Worm (Caenorhabditis elegans): ENCODE data around the gene dnj-13.
"Not testable (repeated sequence)": the region's sequence is repeated elsewhere in the genome, so short reads cannot be mapped to it uniquely, and the experiment has no call there.

The dnj-13 gene

ce11 chrII:11547254-11547687 lies 1.8 kb downstream of the dnj-13 start, which contains the start of gene F54D5.7 (continued):
- peak; percentile 82 for TF ChIP-seq blmp-1 (tag; optimal IDR thresholded peaks at IDR 0.05)
- peak in 1 of 2 experiments; percentile 93 for TF ChIP-seq mdl-1 (tag; optimal IDR thresholded peaks at IDR 0.05)
- TF ChIP-seq lsy-2 (tag; optimal IDR thresholded peaks at IDR 0.05), result peak; percentile 17 to 69
- peak; percentile 19 for TF ChIP-seq snpc-4 (tag; optimal IDR thresholded peaks at IDR 0.05)
- TF ChIP-seq unc-86 (tag; optimal IDR thresholded peaks at IDR 0.05), result no peak
- TF ChIP-seq ama-1 (optimal IDR thresholded peaks at IDR 0.05), result peak; percentile 99
- no peak for TF ChIP-seq ceh-90 (tag; optimal IDR thresholded peaks at IDR 0.05)
- peak; percentile 65 for TF ChIP-seq nhr-19 (GFP tag; conservative IDR thresholded peaks at IDR 0.05)
- no peak for TF ChIP-seq nhr-237 (tag; optimal IDR thresholded peaks at IDR 0.05)
- TF ChIP-seq unc-130 (tag; optimal IDR thresholded peaks at IDR 0.05), result peak; percentile 11
- no peak for TF ChIP-seq pax-3 (tag; optimal IDR thresholded peaks at IDR 0.05)
- TF ChIP-seq lin-13 (GFP tag; optimal IDR thresholded peaks at IDR 0.05), result peak; percentile 22
- TF ChIP-seq lin-14 (GFP tag; optimal IDR thresholded peaks at IDR 0.05), result peak; percentile 61
- peak; percentile 23 for TF ChIP-seq C16A3.4 (tag; optimal IDR thresholded peaks at IDR 0.05)
- TF ChIP-seq nhr-47 (tag; optimal IDR thresholded peaks at IDR 0.05), result peak; percentile 57

DNA sequence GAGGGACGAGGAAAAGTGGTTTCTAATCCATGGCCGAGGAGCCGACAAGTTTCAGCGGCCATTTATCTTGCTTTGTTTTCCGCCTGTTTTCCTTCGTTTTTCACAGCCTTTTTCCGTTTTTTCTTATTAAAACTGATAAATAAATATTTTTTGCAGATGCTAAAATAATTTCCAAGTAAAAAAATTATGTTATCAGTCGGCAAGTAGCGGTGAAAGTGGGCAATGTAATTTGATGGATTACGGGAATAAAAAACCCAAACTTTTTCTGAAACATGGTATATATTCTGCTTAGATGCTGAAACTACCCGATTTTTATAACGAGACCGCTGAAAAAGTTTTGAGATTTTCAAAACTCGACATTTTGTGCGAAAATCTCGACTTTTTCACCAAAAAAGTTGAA lies 6.5 kb downstream of the dnj-13 start, which contains the start of gene dhgd-1:
Gene dhgd-1, minus strand, starts transcription at position 101 of the 400 bp plus-strand sequence.
- not testable (repeated sequence) for TF ChIP-seq pqm-1 (tag; optimal IDR thresholded peaks at IDR 0.05); grh-1 (GFP tag; IDR thresholded peaks at IDR 0.05); C34B4.2 (tag; optimal IDR thresholded peaks at IDR 0.05)

- TF ChIP-seq pag-3 (tag; optimal IDR thresholded peaks at IDR 0.05; ENCODE audit: borderline replicate concordance, insufficient read depth), result no peak
- no peak for TF ChIP-seq mef-2 (tag; optimal IDR thresholded peaks at IDR 0.05)
These were observed 10.1 kb downstream of the dnj-13 start, which contains the start of gene F54D5.24 for ce11 chrII:11555634-11556033. Gene F54D5.24 (plus strand): TSS chrII:11555949.

DNA sequence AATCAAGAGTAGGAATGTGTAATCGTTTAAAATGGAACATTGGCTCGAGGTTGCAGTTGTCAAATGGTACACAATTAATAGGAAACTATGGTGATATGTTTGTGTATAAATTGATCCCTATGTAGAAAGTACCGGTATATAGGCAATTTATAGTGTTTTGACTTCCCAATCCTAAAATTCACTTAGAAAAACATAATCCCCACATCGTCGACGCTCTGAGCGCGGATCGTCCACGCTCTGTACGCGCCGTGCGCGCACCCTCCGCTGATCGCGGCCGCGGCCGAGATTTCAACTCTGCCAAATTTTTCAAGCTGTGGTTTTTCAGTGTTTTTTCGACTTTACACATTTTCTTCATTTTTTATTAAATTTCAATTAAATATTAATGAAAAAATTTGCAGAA lies 10.8 kb downstream of the dnj-13 start, which contains the start of gene F54D5.17:
Gene F54D5.17, plus strand, starts transcription at position 301 of the 400 bp plus-strand sequence.
- TF ChIP-seq nhr-237 (tag; optimal IDR thresholded peaks at IDR 0.05) (no peak), aha-1 (tag; optimal IDR thresholded peaks at IDR 0.05) (no peak), egl-27 (tag; optimal IDR thresholded peaks at IDR 0.05) (no peak), pqm-1 (tag; optimal IDR thresholded peaks at IDR 0.05) (no peak), mdl-1 (tag; optimal IDR thresholded peaks at IDR 0.05) (no peak), elt-2 (tag; optimal IDR thresholded peaks at IDR 0.05) (no peak), ces-1 (GFP tag; optimal IDR thresholded peaks at IDR 0.05) (no peak), C04F5.9 (tag; optimal IDR thresholded peaks at IDR 0.05) (no peak)

ce11 chrII:11564127-11564526 lies 18.6 kb downstream of the dnj-13 start, which contains the start of gene F54D5.15:
Gene F54D5.15 (minus strand): TSS chrII:11564227.
- TF ChIP-seq ztf-11 (tag; optimal IDR thresholded peaks at IDR 0.05) (no peak), zag-1 (tag; optimal IDR thresholded peaks at IDR 0.05) (no peak), nhr-28 (tag; optimal IDR thresholded peaks at IDR 0.05) (no peak), ama-1 (optimal IDR thresholded peaks at IDR 0.05) (no peak), grh-1 (GFP tag; IDR thresholded peaks at IDR 0.05) (no peak), Y116A8C.19 (tag; optimal IDR thresholded peaks at IDR 0.05; ENCODE audit: borderline replicate concordance) (no peak), sup-37 (GFP tag; optimal IDR thresholded peaks at IDR 0.05) (no peak), aly-2 (tag; optimal IDR thresholded peaks at IDR 0.05) (no peak), efl-3 (GFP tag; optimal IDR thresholded peaks at IDR 0.05) (no peak), elt-3 (tag; optimal IDR thresholded peaks at IDR 0.05) (no peak), mef-2 (tag; optimal IDR thresholded peaks at IDR 0.05) (no peak), C34B4.2 (tag; optimal IDR thresholded peaks at IDR 0.05) (no peak), unc-86 (tag; optimal IDR thresholded peaks at IDR 0.05) (no peak), ztf-4 (tag; optimal IDR thresholded peaks at IDR 0.05) (no peak)

All from whole organism, L1 larva.